Worm (Caenorhabditis elegans) whole organism, L1 larva: ENCODE data around the gene D2096.9.

Experiments
- C16A3.4 ChIP-seq: fragments of 150-350 bp; optimal IDR thresholded peaks from 2 replicates; lab custom pipeline; 2014; ENCODE audit warnings: missing biosample characterization, missing genetic modification characterization
- C34B4.2 ChIP-seq: sonication (generic microtip); optimal IDR thresholded peaks from 2 replicates; lab custom pipeline; 2017; ENCODE audit warnings: mild to moderate bottlenecking, missing genetic modification characterization, missing compliant biosample characterization
- F16B12.6 ChIP-seq: fragments of 150-350 bp; optimal IDR thresholded peaks from 2 replicates; lab custom pipeline; 2014; ENCODE audit warnings: missing biosample characterization, missing genetic modification characterization
- Y116A8C.19 ChIP-seq: sonication (generic microtip); optimal IDR thresholded peaks from 2 replicates; lab custom pipeline; 2016; ENCODE audit warnings: missing compliant biosample characterization, missing genetic modification characterization, borderline replicate concordance
- aha-1 ChIP-seq: fragments of 150-350 bp; optimal IDR thresholded peaks from 2 replicates; lab custom pipeline; 2014; ENCODE audit warnings: missing biosample characterization, missing genetic modification characterization
- alr-1 ChIP-seq: fragments of 200-800 bp; sonication (Bioruptor generic); optimal IDR thresholded peaks from 2 replicates; lab custom pipeline; 2018; ENCODE audit warnings: borderline replicate concordance, mild to moderate bottlenecking, missing genetic modification characterization, missing compliant biosample characterization
- ama-1 ChIP-seq: fragments of 150-350 bp; optimal IDR thresholded peaks from 2 replicates; lab custom pipeline; 2014
- ceh-82 ChIP-seq, 3 experiments: fragments of 150-350 bp in 1 of 3; sonication (generic microtip) in 2 of 3; optimal IDR thresholded peaks; 2 replicates each; lab custom pipeline; 2014 to 2017; ENCODE audit warnings: missing biosample characterization in 3 of 3, missing genetic modification characterization in 3 of 3
- ceh-88 ChIP-seq: fragments of 200-800 bp; sonication (Bioruptor generic); IDR thresholded peaks from 2 replicates; pipeline ENCODE4 v1.3.6; 2022; ENCODE audit warnings: missing genetic modification characterization, missing compliant biosample characterization
- ceh-90 ChIP-seq: sonication (generic microtip); optimal IDR thresholded peaks from 2 replicates; lab custom pipeline; 2016; ENCODE audit warnings: missing genetic modification characterization, missing compliant biosample characterization
- ces-1 ChIP-seq: fragments of 150-350 bp; optimal IDR thresholded peaks from 2 replicates; lab custom pipeline; 2014; ENCODE audit warnings: missing biosample characterization, missing genetic modification reagents, missing genetic modification characterization
- efl-3 ChIP-seq: fragments of 200-800 bp; sonication (Bioruptor generic); optimal IDR thresholded peaks from 2 replicates; lab custom pipeline; 2018; ENCODE audit warnings: mild to moderate bottlenecking, missing genetic modification characterization, missing compliant biosample characterization
- elt-3 ChIP-seq, 6 experiments: fragments of 150-350 bp in 1 of 6; sonication (generic microtip); optimal IDR thresholded peaks; 2 replicates each; lab custom pipeline; 2017 to 2018; ENCODE audit warnings: missing biosample characterization in 6 of 6, missing genetic modification characterization in 6 of 6, inconsistent platforms in 1 of 6
- fkh-10 ChIP-seq: sonication (generic microtip); optimal IDR thresholded peaks from 2 replicates; lab custom pipeline; 2017; ENCODE audit warnings: missing biosample characterization, missing genetic modification reagents, missing genetic modification characterization
- fkh-4 ChIP-seq: sonication (generic microtip); optimal IDR thresholded peaks from 2 replicates; lab custom pipeline; 2016; ENCODE audit warnings: missing compliant biosample characterization, missing genetic modification characterization, borderline replicate concordance
- fkh-8 ChIP-seq: sonication (generic microtip); optimal IDR thresholded peaks from 2 replicates; lab custom pipeline; 2016; ENCODE audit warnings: mild to moderate bottlenecking, missing genetic modification characterization, missing compliant biosample characterization
- fos-1 ChIP-seq: fragments of 150-350 bp; optimal IDR thresholded peaks from 2 replicates; lab custom pipeline; 2014; ENCODE audit warnings: missing biosample characterization, missing genetic modification characterization
- grh-1 ChIP-seq: fragments of 200-800 bp; sonication (Bioruptor generic); IDR thresholded peaks from 2 replicates; pipeline ENCODE4 v1.3.6; 2022; ENCODE audit warnings: missing genetic modification reagents, missing genetic modification characterization, missing compliant biosample characterization
- hlh-17 ChIP-seq: fragments of 200-800 bp; sonication (Bioruptor generic); optimal IDR thresholded peaks from 2 replicates; lab custom pipeline; 2018; ENCODE audit warnings: missing genetic modification characterization, mild to moderate bottlenecking, missing compliant biosample characterization, moderate library complexity, borderline replicate concordance
- hlh-4 ChIP-seq: sonication (generic microtip); optimal IDR thresholded peaks from 2 replicates; lab custom pipeline; 2016; ENCODE audit warnings: mild to moderate bottlenecking, missing genetic modification characterization, missing compliant biosample characterization
- hpl-2 ChIP-seq: fragments of 150-350 bp; optimal IDR thresholded peaks from 2 replicates; lab custom pipeline; 2014; ENCODE audit warnings: missing biosample characterization, missing genetic modification reagents, missing genetic modification characterization
- jun-1 ChIP-seq: fragments of 150-350 bp; optimal IDR thresholded peaks from 2 replicates; lab custom pipeline; 2014; ENCODE audit warnings: missing biosample characterization, missing genetic modification reagents, missing genetic modification characterization
- lin-15B ChIP-seq: fragments of 150-350 bp; sonication (generic microtip); optimal IDR thresholded peaks from 3 replicates; lab custom pipeline; 2014; ENCODE audit warnings: missing biosample characterization, missing genetic modification characterization
- lin-35 ChIP-seq, 2 experiments: fragments of 150-350 bp; optimal IDR thresholded peaks; 2 replicates each; lab custom pipeline; 2014; ENCODE audit warnings: missing biosample characterization in 2 of 2, missing genetic modification characterization in 2 of 2, missing genetic modification reagents in 2 of 2
- lsy-2 ChIP-seq, 2 experiments: fragments of 150-350 bp; optimal IDR thresholded peaks; 2 replicates each; lab custom pipeline; 2014; ENCODE audit warnings: missing biosample characterization in 2 of 2, missing genetic modification characterization in 2 of 2
- mab-9 ChIP-seq: fragments of 200-800 bp; sonication (Bioruptor generic); IDR thresholded peaks from 2 replicates; pipeline ENCODE4 v1.3.6; 2022; ENCODE audit warnings: missing genetic modification reagents, missing genetic modification characterization, missing compliant biosample characterization
- mdl-1 ChIP-seq, 2 experiments: fragments of 150-350 bp; optimal IDR thresholded peaks; 2 replicates each; lab custom pipeline; 2014 to 2017; ENCODE audit warnings: missing biosample characterization in 2 of 2, missing genetic modification characterization in 2 of 2, inconsistent platforms in 1 of 2
- mef-2 ChIP-seq: fragments of 150-350 bp; optimal IDR thresholded peaks from 2 replicates; lab custom pipeline; 2014; ENCODE audit warnings: missing biosample characterization, missing genetic modification characterization
- mep-1 ChIP-seq: fragments of 150-350 bp; optimal IDR thresholded peaks from 2 replicates; lab custom pipeline; 2014; ENCODE audit warnings: missing biosample characterization, missing genetic modification characterization
- nhr-11 ChIP-seq: fragments of 150-350 bp; optimal IDR thresholded peaks from 2 replicates; lab custom pipeline; 2014; ENCODE audit warnings: missing biosample characterization, missing genetic modification characterization
- nhr-12 ChIP-seq: sonication (generic microtip); optimal IDR thresholded peaks from 2 replicates; lab custom pipeline; 2017; ENCODE audit warnings: missing biosample characterization, missing genetic modification characterization
- nhr-19 ChIP-seq: fragments of 200-800 bp; sonication (Bioruptor generic); conservative IDR thresholded peaks from 2 replicates; pipeline ENCODE4 v1.3.6; 2022; ENCODE audit warnings: missing genetic modification characterization, missing compliant biosample characterization
- nhr-28 ChIP-seq: fragments of 150-350 bp; optimal IDR thresholded peaks from 2 replicates; lab custom pipeline; 2014; ENCODE audit warnings: missing biosample characterization, missing genetic modification characterization
- nhr-71 ChIP-seq: sonication (generic microtip); optimal IDR thresholded peaks from 2 replicates; lab custom pipeline; 2016; ENCODE audit warnings: mild to moderate bottlenecking, missing genetic modification characterization, moderate library complexity, missing compliant biosample characterization
- pag-3 ChIP-seq: sonication (generic microtip); optimal IDR thresholded peaks from 2 replicates; lab custom pipeline; 2017; ENCODE audit warnings: missing genetic modification characterization, mild to moderate bottlenecking, missing compliant biosample characterization, antibody characterized with exemption, borderline replicate concordance; ENCODE audit not compliant: insufficient read depth
- pax-3 ChIP-seq: fragments of 200-800 bp; sonication (Bioruptor generic); optimal IDR thresholded peaks from 2 replicates; lab custom pipeline; 2018; ENCODE audit warnings: mild to moderate bottlenecking, missing genetic modification characterization, moderate library complexity, missing compliant biosample characterization
- pqm-1 ChIP-seq: sonication (generic microtip); optimal IDR thresholded peaks from 3 replicates; lab custom pipeline; 2017; ENCODE audit warnings: missing biosample characterization, missing genetic modification characterization
- snpc-4 ChIP-seq: fragments of 150-350 bp; optimal IDR thresholded peaks from 2 replicates; lab custom pipeline; 2014; ENCODE audit warnings: missing biosample characterization, missing genetic modification characterization
- sox-4 ChIP-seq: sonication (generic microtip); optimal IDR thresholded peaks from 2 replicates; lab custom pipeline; 2016; ENCODE audit warnings: missing genetic modification characterization, missing compliant biosample characterization
- swsn-7 ChIP-seq: sonication (generic microtip); optimal IDR thresholded peaks from 2 replicates; lab custom pipeline; 2016; ENCODE audit warnings: missing genetic modification characterization, missing compliant biosample characterization
- tbx-2 ChIP-seq: sonication (generic microtip); optimal IDR thresholded peaks from 2 replicates; lab custom pipeline; 2016; ENCODE audit warnings: missing genetic modification characterization, missing compliant biosample characterization
- unc-62 ChIP-seq: fragments of 150-350 bp; optimal IDR thresholded peaks from 2 replicates; lab custom pipeline; 2014; ENCODE audit warnings: missing biosample characterization, missing genetic modification reagents, missing genetic modification characterization
- unc-98 ChIP-seq: fragments of 200-800 bp; sonication (Bioruptor generic); IDR thresholded peaks from 2 replicates; pipeline ENCODE4 v1.3.6; 2022; ENCODE audit warnings: missing genetic modification characterization, missing compliant biosample characterization
- xbp-1 ChIP-seq: sonication (generic microtip); optimal IDR thresholded peaks from 2 replicates; lab custom pipeline; 2016; ENCODE audit warnings: missing genetic modification characterization, missing compliant biosample characterization
- zag-1 ChIP-seq: fragments of 150-350 bp; optimal IDR thresholded peaks from 2 replicates; lab custom pipeline; 2014; ENCODE audit warnings: missing biosample characterization, missing genetic modification characterization
- zip-4 ChIP-seq: fragments of 200-800 bp; sonication (Bioruptor generic); optimal IDR thresholded peaks from 2 replicates; lab custom pipeline; 2018; ENCODE audit warnings: mild to moderate bottlenecking, missing genetic modification characterization, moderate library complexity, missing compliant biosample characterization
- ztf-11 ChIP-seq, 2 experiments: sonication (generic microtip); optimal IDR thresholded peaks; 2 replicates each; lab custom pipeline; 2016 to 2017; ENCODE audit warnings: missing genetic modification characterization in 2 of 2, missing biosample characterization in 1 of 2, missing compliant biosample characterization in 1 of 2
- ztf-4 ChIP-seq: fragments of 150-350 bp; optimal IDR thresholded peaks from 2 replicates; lab custom pipeline; 2014; ENCODE audit warnings: missing biosample characterization, missing genetic modification characterization

Gene D2096.9

ce11 chrIV:8339636-8340035, 43.0 kb downstream of the D2096.9 start, which contains the start of gene lgc-6:
lgc-6 (plus strand) TSS chrIV:8339936.
- TF ChIP-seq nhr-11 (tag; lab: Kevin White, UChicago), result no peak
- TF ChIP-seq ceh-82 (tag; optimal IDR thresholded peaks at IDR 0.05; lab: Kevin White, UChicago), result no peak
- TF ChIP-seq nhr-12 (tag; lab: Kevin White, UChicago), result no peak
- no peak for TF ChIP-seq hpl-2 (GFP tag; lab: Kevin White, UChicago)
- TF ChIP-seq zip-4 (GFP tag; lab: Kevin White, UChicago), result no peak
- TF ChIP-seq swsn-7 (tag; lab: Kevin White, UChicago), result no peak
- no peak for TF ChIP-seq C16A3.4 (tag; lab: Kevin White, UChicago)
- TF ChIP-seq ama-1 (lab: Kevin White, UChicago), result no peak
- TF ChIP-seq lin-15B, result no peak

ce11 chrIV:8333988-8334863, 48.4 kb downstream of the D2096.9 start, which contains the start of gene his-32:
his-32 (plus strand) TSS chrIV:8334305.
- peak in 1 of 2 experiments; percentile 71 for TF ChIP-seq lsy-2 (tag; optimal IDR thresholded peaks at IDR 0.05; lab: Kevin White, UChicago)
- TF ChIP-seq Y116A8C.19 (tag; lab: Kevin White, UChicago), result no peak
- peak; percentile 79 for TF ChIP-seq swsn-7 (tag; lab: Kevin White, UChicago)
- TF ChIP-seq elt-3 (tag; optimal IDR thresholded peaks at IDR 0.05; lab: Kevin White, UChicago), result peak in 1 of 6 experiments; percentile 47
- no peak for TF ChIP-seq ceh-82 (tag; optimal IDR thresholded peaks at IDR 0.05; lab: Kevin White, UChicago)
- no peak for TF ChIP-seq sox-4 (tag; lab: Kevin White, UChicago)
- no peak for TF ChIP-seq zip-4 (GFP tag; lab: Kevin White, UChicago)
- no peak for TF ChIP-seq jun-1 (tag; lab: Kevin White, UChicago)
- peak; percentile 82 for TF ChIP-seq efl-3
- TF ChIP-seq hlh-4 (tag; lab: Kevin White, UChicago), result no peak
- no peak for TF ChIP-seq aha-1 (tag; lab: Kevin White, UChicago)
- TF ChIP-seq zag-1, result no peak
- TF ChIP-seq ztf-11 (tag; optimal IDR thresholded peaks at IDR 0.05; lab: Kevin White, UChicago), result peak; percentile 60 to 97
- TF ChIP-seq fkh-4 (tag; lab: Kevin White, UChicago), result no peak
- TF ChIP-seq mdl-1 (tag; optimal IDR thresholded peaks at IDR 0.05; lab: Kevin White, UChicago), result no peak
- no peak for TF ChIP-seq C34B4.2
- TF ChIP-seq ceh-88, result no peak
- no peak for TF ChIP-seq alr-1 (tag; lab: Kevin White, UChicago)
- TF ChIP-seq C16A3.4 (tag; lab: Kevin White, UChicago), result peak; percentile 61
- TF ChIP-seq nhr-28 (tag; lab: Kevin White, UChicago), result no peak
- no peak for TF ChIP-seq pag-3 (tag; lab: Kevin White, UChicago)
- no peak for TF ChIP-seq pax-3 (tag; lab: Kevin White, UChicago)
- no peak for TF ChIP-seq unc-98 (GFP tag; lab: Robert Waterston, UW)
- no peak for TF ChIP-seq mef-2 (tag; lab: Kevin White, UChicago)
- no peak for TF ChIP-seq ama-1 (lab: Kevin White, UChicago)
- no peak for TF ChIP-seq pqm-1 (tag; lab: Kevin White, UChicago)
- no peak for TF ChIP-seq hlh-17 (GFP tag; lab: Kevin White, UChicago)
- peak; percentile 72 for TF ChIP-seq ztf-4
- peak; percentile 38 for TF ChIP-seq tbx-2 (tag; lab: Kevin White, UChicago)
- TF ChIP-seq ces-1 (GFP tag; lab: Kevin White, UChicago), result no peak
- peak in 1 of 2 experiments; percentile 18 for TF ChIP-seq lin-35 (GFP tag; optimal IDR thresholded peaks at IDR 0.05; lab: Kevin White, UChicago)
- TF ChIP-seq unc-62 (GFP tag; lab: Kevin White, UChicago), result no peak
- peak; percentile 16; the same call in 1 of the 2 replicates for TF ChIP-seq nhr-19 (GFP tag; lab: Robert Waterston, UW)
- TF ChIP-seq xbp-1 (tag; lab: Kevin White, UChicago), result peak; percentile 39
- TF ChIP-seq nhr-71, result peak; percentile 69
- TF ChIP-seq F16B12.6 (tag; lab: Kevin White, UChicago), result no peak
- no peak for TF ChIP-seq ceh-90 (tag; lab: Kevin White, UChicago)
- TF ChIP-seq mep-1 (tag; lab: Kevin White, UChicago), result peak; percentile 80
- TF ChIP-seq nhr-11 (tag; lab: Kevin White, UChicago), result no peak
- no peak for TF ChIP-seq fkh-10
- TF ChIP-seq snpc-4 (tag; lab: Kevin White, UChicago), result no peak
- TF ChIP-seq fkh-8 (tag; lab: Kevin White, UChicago), result no peak
- peak; percentile 21; the same call in 1 of the 2 replicates for TF ChIP-seq grh-1 (GFP tag; lab: Robert Waterston, UW)
- TF ChIP-seq mab-9 (GFP tag; lab: Robert Waterston, UW), result no peak
- TF ChIP-seq fos-1 (tag; lab: Kevin White, UChicago), result no peak
